Worm (Caenorhabditis elegans) whole organism, L4 larva: ENCODE data around the gene W02B12.12.
A peak's percentile ranks its signal among the peaks of the same experiment; 100 is the strongest.

Experiments used
- F10B5.3 ChIP-seq: sonication (generic microtip); optimal IDR thresholded peaks from 2 replicates; lab custom pipeline; 2016; ENCODE audit warnings: mild to moderate bottlenecking, missing genetic modification characterization, missing compliant biosample characterization
- F26F4.8 ChIP-seq: fragments of 200-800 bp; sonication (Bioruptor generic); conservative IDR thresholded peaks from 2 replicates; pipeline ENCODE4 v1.3.6; 2022; ENCODE audit warnings: missing genetic modification characterization, missing compliant biosample characterization
- F49E8.2 ChIP-seq: sonication (generic microtip); optimal IDR thresholded peaks from 2 replicates; lab custom pipeline; 2016; ENCODE audit warnings: missing compliant biosample characterization, mild to moderate bottlenecking, missing genetic modification characterization, borderline replicate concordance
- R02D3.7 ChIP-seq: fragments of 150-350 bp; sonication (generic microtip); optimal IDR thresholded peaks from 3 replicates; lab custom pipeline; 2014; ENCODE audit warnings: missing biosample characterization, missing genetic modification characterization
- T26A8.4 ChIP-seq: fragments of 200-800 bp; sonication (Bioruptor generic); IDR thresholded peaks from 2 replicates; pipeline ENCODE4 v1.3.6; 2022; ENCODE audit warnings: missing genetic modification characterization, missing compliant biosample characterization
- Y105C5A.15 ChIP-seq: fragments of 200-800 bp; sonication (Bioruptor generic); IDR thresholded peaks from 2 replicates; pipeline ENCODE4 v1.3.6; 2022; ENCODE audit warnings: missing genetic modification characterization, missing compliant biosample characterization
- Y48G9A.11 ChIP-seq: fragments of 200-800 bp; sonication (Bioruptor generic); IDR thresholded peaks from 2 replicates; pipeline ENCODE4 v1.3.6; 2022; ENCODE audit warnings: missing genetic modification reagents, missing genetic modification characterization, missing compliant biosample characterization
- Y75B8A.6 ChIP-seq: fragments of 200-800 bp; sonication (Bioruptor generic); IDR thresholded peaks from 2 replicates; pipeline ENCODE4 v1.3.6; 2022; ENCODE audit warnings: missing genetic modification reagents, missing genetic modification characterization, missing compliant biosample characterization
- ZK546.5 ChIP-seq, 2 experiments: sonication (generic microtip); optimal IDR thresholded peaks; 2 replicates each; lab custom pipeline; 2017; ENCODE audit warnings: missing biosample characterization in 2 of 2, missing genetic modification characterization in 2 of 2
- aly-2 ChIP-seq: sonication (generic microtip); optimal IDR thresholded peaks from 2 replicates; lab custom pipeline; 2018; ENCODE audit warnings: missing biosample characterization, missing genetic modification characterization
- ama-1 ChIP-seq: fragments of 150-350 bp; optimal IDR thresholded peaks from 2 replicates; lab custom pipeline; 2014; ENCODE audit warnings: inconsistent platforms, mixed read lengths
- arid-1 ChIP-seq: fragments of 200-800 bp; sonication (Bioruptor generic); conservative IDR thresholded peaks from 2 replicates; pipeline ENCODE4 v1.3.6; 2022; ENCODE audit warnings: missing genetic modification reagents, missing genetic modification characterization, missing compliant biosample characterization
- attf-4 ChIP-seq: sonication (generic microtip); optimal IDR thresholded peaks from 3 replicates; lab custom pipeline; 2017; ENCODE audit warnings: missing biosample characterization, missing genetic modification characterization
- ceh-20 ChIP-seq: fragments of 200-800 bp; sonication (Bioruptor generic); IDR thresholded peaks from 2 replicates; pipeline ENCODE4 v1.3.6; 2022; ENCODE audit warnings: missing genetic modification reagents, missing genetic modification characterization, missing compliant biosample characterization
- ceh-28 ChIP-seq: fragments of 150-350 bp; optimal IDR thresholded peaks from 2 replicates; lab custom pipeline; 2014; ENCODE audit warnings: missing biosample characterization, missing genetic modification reagents, missing genetic modification characterization
- ceh-32 ChIP-seq: sonication (generic microtip); optimal IDR thresholded peaks from 2 replicates; lab custom pipeline; 2016; ENCODE audit warnings: mild to moderate bottlenecking, missing genetic modification characterization, missing compliant biosample characterization; ENCODE audit not compliant: poor library complexity
- ces-1 ChIP-seq: fragments of 150-350 bp; sonication (generic microtip); optimal IDR thresholded peaks from 4 replicates; lab custom pipeline; 2014; ENCODE audit warnings: missing biosample characterization, missing genetic modification reagents, missing genetic modification characterization
- ctbp-1 ChIP-seq: fragments of 200-800 bp; sonication (Bioruptor generic); IDR thresholded peaks from 2 replicates; pipeline ENCODE4 v1.3.6; 2022; ENCODE audit warnings: missing genetic modification reagents, missing genetic modification characterization, missing compliant biosample characterization
- dpl-1 ChIP-seq: fragments of 150-350 bp; optimal IDR thresholded peaks from 2 replicates; lab custom pipeline; 2014; ENCODE audit warnings: missing biosample characterization, missing genetic modification reagents, missing genetic modification characterization
- dve-1 ChIP-seq: sonication (generic microtip); optimal IDR thresholded peaks from 2 replicates; lab custom pipeline; 2017; ENCODE audit warnings: antibody characterized with exemption, mild to moderate bottlenecking, missing genetic modification characterization, missing compliant biosample characterization; ENCODE audit not compliant: insufficient read depth
- fos-1 ChIP-seq: fragments of 150-350 bp; optimal IDR thresholded peaks from 2 replicates; lab custom pipeline; 2014; ENCODE audit warnings: missing biosample characterization, missing genetic modification characterization
- hif-1 ChIP-seq, 2 experiments: sonication (generic microtip); optimal IDR thresholded peaks; 2 replicates each; lab custom pipeline; 2016 to 2017; ENCODE audit warnings: missing compliant biosample characterization in 2 of 2, missing genetic modification characterization in 2 of 2, missing genetic modification reagents in 2 of 2, missing genotype in 2 of 2, mild to moderate bottlenecking in 1 of 2
- lin-1 ChIP-seq: fragments of 200-800 bp; sonication (Bioruptor generic); IDR thresholded peaks from 2 replicates; pipeline ENCODE4 v1.3.6; 2022; ENCODE audit warnings: missing genetic modification reagents, missing genetic modification characterization, missing compliant biosample characterization
- lin-29 ChIP-seq: fragments of 200-800 bp; sonication (Bioruptor generic); IDR thresholded peaks from 2 replicates; pipeline ENCODE4 v1.3.6; 2022; ENCODE audit warnings: missing genetic modification reagents, missing genetic modification characterization, missing compliant biosample characterization
- lin-38 ChIP-seq: fragments of 200-800 bp; sonication (Bioruptor generic); IDR thresholded peaks from 2 replicates; pipeline ENCODE4 v1.3.6; 2022; ENCODE audit warnings: missing genetic modification reagents, missing genetic modification characterization, missing compliant biosample characterization
- lin-39 ChIP-seq: fragments of 150-350 bp; optimal IDR thresholded peaks from 2 replicates; lab custom pipeline; 2014; ENCODE audit warnings: missing biosample characterization, missing genetic modification reagents, missing genetic modification characterization
- madf-5 ChIP-seq, 2 experiments: fragments of 200-800 bp; sonication (Bioruptor generic); IDR thresholded peaks; 2 replicates each; pipeline ENCODE4 v1.3.6; 2022; ENCODE audit warnings: missing compliant biosample characterization in 2 of 2, missing genetic modification characterization in 2 of 2
- mdt-29 ChIP-seq: fragments of 200-800 bp; sonication (Bioruptor generic); IDR thresholded peaks from 2 replicates; pipeline ENCODE4 v1.3.6; 2022; ENCODE audit warnings: missing genetic modification reagents, missing genetic modification characterization, missing compliant biosample characterization
- mep-1 ChIP-seq: fragments of 150-350 bp; sonication (generic microtip); optimal IDR thresholded peaks from 3 replicates; lab custom pipeline; 2014; ENCODE audit warnings: missing biosample characterization, missing genetic modification characterization
- mes-2 ChIP-seq: sonication (generic microtip); optimal IDR thresholded peaks from 2 replicates; lab custom pipeline; 2016; ENCODE audit warnings: missing genotype, mild to moderate bottlenecking, missing genetic modification characterization, missing compliant biosample characterization; ENCODE audit not compliant: poor library complexity, severe bottlenecking
- nhr-10 ChIP-seq: fragments of 150-350 bp; optimal IDR thresholded peaks from 2 replicates; lab custom pipeline; 2014; ENCODE audit warnings: missing biosample characterization, missing genetic modification characterization
- nhr-102 ChIP-seq: sonication (generic microtip); optimal IDR thresholded peaks from 2 replicates; lab custom pipeline; 2016; ENCODE audit warnings: mild to moderate bottlenecking, missing genetic modification characterization, moderate library complexity, missing compliant biosample characterization
- nhr-11 ChIP-seq: fragments of 150-350 bp; optimal IDR thresholded peaks from 2 replicates; lab custom pipeline; 2014; ENCODE audit warnings: missing biosample characterization, missing genetic modification characterization
- nhr-111 ChIP-seq: fragments of 200-800 bp; sonication (Bioruptor generic); optimal IDR thresholded peaks from 2 replicates; lab custom pipeline; 2018; ENCODE audit warnings: mild to moderate bottlenecking, missing genetic modification characterization, missing compliant biosample characterization
- nhr-48 ChIP-seq: sonication (generic microtip); optimal IDR thresholded peaks from 2 replicates; lab custom pipeline; 2016; ENCODE audit warnings: mild to moderate bottlenecking, missing genetic modification characterization, missing compliant biosample characterization
- nhr-76 ChIP-seq: fragments of 150-350 bp; optimal IDR thresholded peaks from 2 replicates; lab custom pipeline; 2014; ENCODE audit warnings: missing biosample characterization, missing genetic modification characterization
- nhr-77 ChIP-seq: fragments of 150-350 bp; optimal IDR thresholded peaks from 2 replicates; lab custom pipeline; 2014; ENCODE audit warnings: missing biosample characterization, missing genetic modification characterization
- pqm-1 ChIP-seq: sonication (generic microtip); optimal IDR thresholded peaks from 2 replicates; lab custom pipeline; 2017; ENCODE audit warnings: missing biosample characterization, missing genetic modification characterization
- sdz-12 ChIP-seq: fragments of 200-800 bp; sonication (Bioruptor generic); optimal IDR thresholded peaks from 2 replicates; lab custom pipeline; 2018; ENCODE audit warnings: mild to moderate bottlenecking, missing genetic modification characterization, missing compliant biosample characterization
- set-16 ChIP-seq: fragments of 200-800 bp; sonication (Bioruptor generic); IDR thresholded peaks from 2 replicates; pipeline ENCODE4 v1.3.6; 2022; ENCODE audit warnings: missing genetic modification reagents, missing genetic modification characterization, missing compliant biosample characterization
- skn-1 ChIP-seq: fragments of 150-350 bp; optimal IDR thresholded peaks from 2 replicates; lab custom pipeline; 2014; ENCODE audit warnings: missing biosample characterization, missing genetic modification characterization
- spr-1 ChIP-seq: sonication (generic microtip); optimal IDR thresholded peaks from 2 replicates; lab custom pipeline; 2016; ENCODE audit warnings: mild to moderate bottlenecking, missing genetic modification characterization, missing compliant biosample characterization
- spr-3 ChIP-seq: fragments of 200-800 bp; sonication (Bioruptor generic); optimal IDR thresholded peaks from 2 replicates; lab custom pipeline; 2018; ENCODE audit warnings: mild to moderate bottlenecking, missing genetic modification characterization, missing compliant biosample characterization
- unc-39 ChIP-seq: sonication (generic microtip); optimal IDR thresholded peaks from 2 replicates; lab custom pipeline; 2017; ENCODE audit warnings: missing biosample characterization, missing genetic modification characterization
- zag-1 ChIP-seq: fragments of 150-350 bp; optimal IDR thresholded peaks from 2 replicates; lab custom pipeline; 2014; ENCODE audit warnings: missing biosample characterization, missing genetic modification characterization
- zfp-3 ChIP-seq: fragments of 200-800 bp; sonication (Bioruptor generic); conservative IDR thresholded peaks from 2 replicates; pipeline ENCODE4 v1.3.6; 2022; ENCODE audit warnings: missing genetic modification reagents, missing genetic modification characterization, missing compliant biosample characterization
- ztf-11 ChIP-seq: fragments of 150-350 bp; optimal IDR thresholded peaks from 2 replicates; lab custom pipeline; 2014; ENCODE audit warnings: missing biosample characterization, missing genetic modification characterization

The W02B12.12 gene

ce11 chrII:11486698-11487234 is 7.8 kb upstream of the W02B12.12 start, which contains the start of gene ttr-18:
TSS of gene ttr-18 (minus strand) at chrII:11486748.
- TF ChIP-seq spr-3 (GFP tag; lab: Kevin White, UChicago) (no peak), dve-1 (tag; lab: Kevin White, UChicago) (peak; percentile 12)
- TF ChIP-seq, all 104 proteins: peak for 1

ce11 chrII:11485200-11485599 is 6.2 kb upstream of the W02B12.12 start, which contains the start of gene twk-5:
TSS of gene twk-5 (minus strand) at chrII:11485300.
- TF ChIP-seq ceh-20 (GFP tag; lab: Robert Waterston, UW): no peak
- peak; percentile 73 for TF ChIP-seq ama-1
- TF ChIP-seq nhr-48 (tag; lab: Kevin White, UChicago): no peak
- no peak for TF ChIP-seq spr-1
- no peak for TF ChIP-seq lin-38 (GFP tag; lab: Robert Waterston, UW)

DNA sequence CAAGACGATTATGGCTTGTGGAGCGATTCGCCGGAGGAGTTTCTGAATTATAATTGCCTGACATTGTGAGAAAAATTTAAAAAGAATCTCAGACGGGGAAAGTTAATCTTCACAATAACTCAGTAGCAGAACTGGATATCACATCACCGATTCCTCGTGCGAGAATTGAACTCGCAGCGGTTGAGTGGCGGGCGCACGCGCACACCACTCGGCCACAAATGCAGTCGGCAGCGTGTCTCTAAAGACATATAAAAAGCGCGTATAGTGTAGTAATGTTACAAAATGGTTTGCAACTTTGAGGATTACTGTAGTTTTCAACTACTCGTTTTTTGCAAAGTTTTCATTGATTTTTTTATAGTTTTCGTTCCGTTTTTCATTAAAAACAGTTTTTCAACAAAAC is 5.6 kb upstream of the W02B12.12 start:
- peak; percentile 87 for TF ChIP-seq Y75B8A.6 (GFP tag; lab: Robert Waterston, UW)
- TF ChIP-seq R02D3.7 (tag; lab: Kevin White, UChicago): peak; percentile 15
- TF ChIP-seq nhr-10 (tag; lab: Kevin White, UChicago): no peak
- peak; percentile 77 for TF ChIP-seq F10B5.3 (tag; lab: Kevin White, UChicago)
- no peak for TF ChIP-seq lin-39 (tag; lab: Kevin White, UChicago)
- peak; percentile 89 for TF ChIP-seq spr-1
- peak; percentile 87 for TF ChIP-seq mdt-29 (GFP tag; lab: Robert Waterston, UW)
- TF ChIP-seq T26A8.4 (GFP tag; lab: Robert Waterston, UW): peak; percentile 88
- no peak for TF ChIP-seq ztf-11 (tag; lab: Kevin White, UChicago)
- TF ChIP-seq zag-1: no peak
- peak; percentile 44 to 84 for TF ChIP-seq hif-1 (tag; optimal IDR thresholded peaks at IDR 0.05; lab: Kevin White, UChicago)
- no peak for TF ChIP-seq nhr-11 (tag; lab: Kevin White, UChicago)
- peak; percentile 99 for TF ChIP-seq F26F4.8 (GFP tag; lab: Robert Waterston, UW)
- no peak for TF ChIP-seq fos-1 (tag; lab: Kevin White, UChicago)
- TF ChIP-seq unc-39 (tag; lab: Kevin White, UChicago): no peak
- peak; percentile 80 for TF ChIP-seq F49E8.2
- no peak for TF ChIP-seq ces-1 (GFP tag; lab: Kevin White, UChicago)
- TF ChIP-seq pqm-1 (tag; lab: Kevin White, UChicago): no peak
- peak; percentile 78 for TF ChIP-seq Y48G9A.11 (GFP tag; lab: Robert Waterston, UW)
- peak; percentile 64 for TF ChIP-seq nhr-77 (tag; lab: Kevin White, UChicago)
- peak; percentile 70 for TF ChIP-seq nhr-111 (GFP tag; lab: Kevin White, UChicago)
- TF ChIP-seq mes-2: peak; percentile 88
- TF ChIP-seq ceh-28 (tag; lab: Kevin White, UChicago): no peak
- peak; percentile 84 for TF ChIP-seq lin-29 (GFP tag; lab: Robert Waterston, UW)
- TF ChIP-seq sdz-12 (GFP tag; lab: Kevin White, UChicago): peak; percentile 79
- TF ChIP-seq nhr-76 (tag; lab: Kevin White, UChicago): no peak
- TF ChIP-seq arid-1 (GFP tag; lab: Robert Waterston, UW): peak; percentile 97
- TF ChIP-seq dpl-1 (GFP tag; lab: Kevin White, UChicago): peak; percentile 46
- peak; percentile 75 for TF ChIP-seq nhr-102
- TF ChIP-seq lin-1 (GFP tag; lab: Robert Waterston, UW): peak; percentile 92
- TF ChIP-seq madf-5 (GFP tag; IDR thresholded peaks at IDR 0.05; lab: Robert Waterston, UW): peak; percentile 82 to 97; a peak in 3 of 4 replicates
- no peak for TF ChIP-seq mep-1 (tag; lab: Kevin White, UChicago)
- TF ChIP-seq Y105C5A.15: peak; percentile 97
- TF ChIP-seq ceh-32 (tag; lab: Kevin White, UChicago): no peak
- no peak for TF ChIP-seq aly-2 (tag; lab: Kevin White, UChicago)
- no peak for TF ChIP-seq ZK546.5 (tag; optimal IDR thresholded peaks at IDR 0.05; lab: Kevin White, UChicago)
- peak; percentile 56; the same call in 1 of the 2 replicates for TF ChIP-seq set-16 (GFP tag; lab: Robert Waterston, UW)
- TF ChIP-seq attf-4 (tag; lab: Kevin White, UChicago): no peak
- peak; percentile 95 for TF ChIP-seq ctbp-1 (GFP tag; lab: Robert Waterston, UW)
- 0 out of 2 replicates have a peak, but pooled peaks have one; percentile 48 for TF ChIP-seq zfp-3
- no peak for TF ChIP-seq skn-1 (tag; lab: Kevin White, UChicago)
